Fruit fly (Drosophila melanogaster): Measurements from ENCODE around the gene gpp.

gpp gene

DNA sequence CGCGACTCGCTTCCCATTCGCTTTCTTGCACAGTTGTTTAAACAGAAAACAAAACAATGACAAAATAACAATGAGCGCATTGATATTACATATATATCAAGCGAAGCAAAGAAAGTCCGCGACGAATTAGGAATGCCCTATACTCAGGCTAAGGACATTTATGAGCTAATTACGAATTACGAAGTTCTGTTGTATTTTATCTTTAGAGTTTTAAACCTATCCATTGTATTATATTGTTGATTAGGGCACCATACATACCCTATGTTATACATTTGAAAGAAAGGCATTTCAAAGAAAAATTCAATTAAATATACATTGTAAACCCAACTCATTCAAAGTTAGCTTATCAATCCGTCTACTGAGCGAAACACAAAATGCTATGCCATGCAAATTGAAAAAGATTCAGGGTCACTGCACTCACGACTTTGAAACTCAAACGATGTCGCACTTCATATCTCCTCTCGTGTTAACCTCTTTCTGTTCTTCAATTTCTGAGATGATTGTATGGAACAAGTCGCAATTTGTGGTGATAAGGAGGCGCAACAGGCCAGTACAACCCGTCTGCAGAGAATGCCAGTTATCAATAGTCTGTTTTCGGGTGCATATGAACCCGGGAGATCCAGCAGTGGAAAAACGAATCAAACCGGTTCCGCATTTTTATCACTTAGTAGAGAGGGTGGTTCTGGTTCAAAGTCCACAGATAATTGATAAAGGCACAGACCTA, 10.9 kb upstream of the gpp start (continued):
- TF ChIP-seq ey (GFP tag; optimal IDR thresholded peaks at IDR 0.05) (peak; percentile 79), dsf (GFP tag; optimal IDR thresholded peaks at IDR 0.05; ENCODE audit: borderline replicate concordance) (peak; percentile 52), GATAd (GFP tag; optimal IDR thresholded peaks at IDR 0.05) (no peak), Hnf4 (GFP tag; optimal IDR thresholded peaks at IDR 0.05) (peak; percentile 73), pan (optimal IDR thresholded peaks at IDR 0.05) (no peak), Jra (GFP tag; optimal IDR thresholded peaks at IDR 0.05) (no peak), OdsH (GFP tag; optimal IDR thresholded peaks at IDR 0.05) (peak; percentile 77), h (GFP tag; optimal IDR thresholded peaks at IDR 0.05) (peak; percentile 83), rgr (GFP tag; optimal IDR thresholded peaks at IDR 0.05) (peak; percentile 81), Dfd (GFP tag; optimal IDR thresholded peaks at IDR 0.05) (no peak), HLH106 (tag; optimal IDR thresholded peaks at IDR 0.05) (peak; percentile 70)

DNA sequence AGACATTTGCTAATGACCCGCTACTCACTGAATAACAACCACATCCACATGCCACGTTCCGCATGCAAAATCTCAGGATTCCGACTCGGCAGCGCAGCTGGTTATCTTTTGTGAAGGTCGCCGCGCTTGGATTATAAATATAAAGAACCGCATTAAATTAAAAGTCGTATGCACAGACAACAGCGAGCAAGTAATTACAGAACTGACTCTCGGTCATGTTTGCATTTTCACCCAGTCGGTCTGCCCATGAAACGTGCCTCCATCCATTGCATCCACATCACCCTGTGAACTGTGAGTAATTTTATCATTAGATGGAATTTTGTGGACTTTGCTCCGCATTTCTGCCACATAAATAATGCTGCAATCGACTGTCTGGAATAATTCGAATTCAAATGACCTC, 10.0 kb upstream of the gpp start:
- no peak for TF ChIP-seq Dif (GFP tag; optimal IDR thresholded peaks at IDR 0.05; ENCODE audit: partially characterized antibody)
- TF ChIP-seq Rel (GFP tag; optimal IDR thresholded peaks at IDR 0.05) = no peak
- TF ChIP-seq Rel (tag; optimal IDR thresholded peaks at IDR 0.05) = peak; percentile 30

DNA sequence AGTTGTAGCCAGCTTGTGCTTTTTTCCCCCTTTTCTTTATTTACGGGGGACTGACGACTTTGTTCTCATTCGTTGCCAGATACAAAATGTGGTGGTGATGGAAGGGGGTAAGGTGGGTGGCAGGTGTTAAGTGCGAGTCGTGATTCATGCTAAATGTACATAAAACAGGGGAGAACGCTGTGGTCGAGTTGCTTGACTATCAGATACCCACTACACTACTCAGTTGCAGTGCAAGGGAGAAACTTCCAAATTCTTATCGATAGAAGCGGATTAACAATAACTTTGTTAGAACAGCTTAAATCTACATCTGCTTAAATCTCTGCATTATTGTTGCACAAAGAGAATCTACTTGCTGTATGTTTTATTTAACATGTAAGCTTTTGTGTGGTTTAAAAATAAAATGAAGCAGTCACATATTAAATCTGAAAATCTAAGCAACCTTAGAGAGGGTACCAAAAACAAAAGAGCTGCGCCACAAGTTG, 9.0 kb upstream of the gpp start:
- TF ChIP-seq lola (GFP tag; optimal IDR thresholded peaks at IDR 0.05) = no peak
- TF ChIP-seq Mio (GFP tag; optimal IDR thresholded peaks at IDR 0.05) = no peak
- peak; percentile 79 for TF ChIP-seq fru (GFP tag; optimal IDR thresholded peaks at IDR 0.05)
- no peak for TF ChIP-seq dsf (GFP tag; optimal IDR thresholded peaks at IDR 0.05; ENCODE audit: borderline replicate concordance)
- TF ChIP-seq Jra (GFP tag; optimal IDR thresholded peaks at IDR 0.05) = peak; percentile 60
- TF ChIP-seq GATAd (GFP tag; optimal IDR thresholded peaks at IDR 0.05) = no peak
- TF ChIP-seq CrebA (GFP tag; optimal IDR thresholded peaks at IDR 0.05; ENCODE audit: borderline replicate concordance) = no peak
- no peak for TF ChIP-seq Dif (GFP tag; optimal IDR thresholded peaks at IDR 0.05; ENCODE audit: partially characterized antibody)
- TF ChIP-seq brk (GFP tag; optimal IDR thresholded peaks at IDR 0.05) = no peak
- TF ChIP-seq dmrt93B (GFP tag; optimal IDR thresholded peaks at IDR 0.05) = peak; percentile 49
- no peak for TF ChIP-seq Vsx2 (GFP tag; optimal IDR thresholded peaks at IDR 0.05; ENCODE audit: partially characterized antibody)
- no peak for TF ChIP-seq Myc (optimal IDR thresholded peaks at IDR 0.05)
- no peak for TF ChIP-seq dl (GFP tag; optimal IDR thresholded peaks at IDR 0.05; ENCODE audit: insufficient read depth in 1 of 2, partially characterized antibody in 2 of 2)
- TF ChIP-seq woc (GFP tag; optimal IDR thresholded peaks at IDR 0.05) = peak; percentile 25
- no peak for TF ChIP-seq sv (GFP tag; optimal IDR thresholded peaks at IDR 0.05)
- no peak for TF ChIP-seq Rel (GFP tag; optimal IDR thresholded peaks at IDR 0.05)
- peak; percentile 80 for TF ChIP-seq Rel (tag; optimal IDR thresholded peaks at IDR 0.05)
- TF ChIP-seq psq (GFP tag; optimal IDR thresholded peaks at IDR 0.05) = peak; percentile 61
- peak; percentile 73 for TF ChIP-seq HLH106 (tag; optimal IDR thresholded peaks at IDR 0.05)
- no peak for TF ChIP-seq Dfd (GFP tag; optimal IDR thresholded peaks at IDR 0.05)
- TF ChIP-seq foxo (GFP tag; optimal IDR thresholded peaks at IDR 0.05) = peak in 1 of 2 experiments; percentile 78
- TF ChIP-seq CG9705 (GFP tag; optimal IDR thresholded peaks at IDR 0.05) = peak; percentile 22
- TF ChIP-seq br (GFP tag; optimal IDR thresholded peaks at IDR 0.05) = peak; percentile 65
- no peak for TF ChIP-seq Hr83 (GFP tag; optimal IDR thresholded peaks at IDR 0.05; ENCODE audit: poor library complexity, severe bottlenecking)
- TF ChIP-seq ey (GFP tag; optimal IDR thresholded peaks at IDR 0.05) = peak; percentile 74
- TF ChIP-seq OdsH (GFP tag; optimal IDR thresholded peaks at IDR 0.05) = peak; percentile 74
- no peak for TF ChIP-seq Abd-B (GFP tag; optimal IDR thresholded peaks at IDR 0.05)
- peak; percentile 61 for TF ChIP-seq Sp1 (GFP tag; optimal IDR thresholded peaks at IDR 0.05)
- TF ChIP-seq Hnf4 (GFP tag; optimal IDR thresholded peaks at IDR 0.05) = peak; percentile 33
- no peak for TF ChIP-seq Hr78 (GFP tag; optimal IDR thresholded peaks at IDR 0.05)
- TF ChIP-seq N (GFP tag; optimal IDR thresholded peaks at IDR 0.05) = no peak
- peak; percentile 8 for TF ChIP-seq CG32264 (GFP tag; optimal IDR thresholded peaks at IDR 0.05)
- TF ChIP-seq h (GFP tag; optimal IDR thresholded peaks at IDR 0.05) = peak; percentile 70
- TF ChIP-seq rgr (GFP tag; optimal IDR thresholded peaks at IDR 0.05) = peak; percentile 71
- no peak for TF ChIP-seq jim (GFP tag; optimal IDR thresholded peaks at IDR 0.05)

Data from whole organism, wandering third instar larva.